Fruit fly (Drosophila melanogaster): ENCODE measurements around the gene CG13054.

dm6 chr3L:16232924-16233323 is 24.1 kb downstream of the CG13054 start, which contains the start of gene Hsc20:
- TF ChIP-seq pan (optimal IDR thresholded peaks at IDR 0.05) (no peak), Dif (GFP tag; optimal IDR thresholded peaks at IDR 0.05; ENCODE audit: partially characterized antibody) (no peak)

All from whole organism, wandering third instar larva.